Worm (Caenorhabditis elegans): ENCODE measurements around the gene sec-15.

Gene sec-15

DNA sequence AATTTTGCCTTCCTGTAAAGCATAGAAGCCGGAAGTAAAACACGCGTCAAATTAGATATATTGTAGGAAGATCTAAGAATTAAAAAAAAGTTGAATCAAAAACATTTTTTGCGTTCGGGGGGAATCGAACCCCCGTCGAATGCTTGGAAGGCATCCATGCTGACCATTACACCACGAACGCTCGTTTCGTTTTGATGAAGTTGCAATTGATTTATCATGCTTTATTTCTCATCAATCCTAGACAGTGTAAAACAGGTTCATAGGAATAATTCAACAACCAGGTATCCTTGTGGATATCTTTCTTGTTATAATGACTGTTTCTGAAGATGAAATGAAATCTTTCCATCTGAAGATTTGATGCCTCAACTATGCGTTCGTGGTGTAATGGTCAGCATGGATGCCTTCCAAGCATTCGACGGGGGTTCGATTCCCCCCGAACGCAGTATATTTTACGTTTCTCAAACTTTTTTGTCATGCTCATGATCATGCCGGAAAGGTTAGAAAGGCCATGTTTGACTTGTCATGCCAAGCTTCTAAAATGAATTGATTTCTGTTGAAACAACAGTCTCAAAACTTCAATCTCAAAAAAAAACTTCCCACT is 15.6 kb downstream of the sec-15 start (continued):
- TF ChIP-seq unc-130 (GFP tag; optimal IDR thresholded peaks at IDR 0.05) (peak; percentile 27), gei-8 (GFP tag; optimal IDR thresholded peaks at IDR 0.05) (no peak), ZK337.2 (GFP tag; IDR thresholded peaks at IDR 0.05) (no peak), hlh-30 (tag; optimal IDR thresholded peaks at IDR 0.05; ENCODE audit: insufficient read depth) (peak; percentile 24), dve-1 (tag; optimal IDR thresholded peaks at IDR 0.05; ENCODE audit: insufficient read depth) (no peak), Y105C5A.15 (GFP tag; IDR thresholded peaks at IDR 0.05) (0 out of 2 replicates have a peak, but pooled peaks have one; percentile 67), nhr-111 (GFP tag; optimal IDR thresholded peaks at IDR 0.05) (no peak), egl-43 (GFP tag; IDR thresholded peaks at IDR 0.05) (peak; percentile 72), vab-7 (GFP tag; IDR thresholded peaks at IDR 0.05) (peak; percentile 25; the same call in 1 of the 2 replicates), tra-1 (GFP tag; IDR thresholded peaks at IDR 0.05) (0 out of 2 replicates have a peak, but pooled peaks have one; percentile 30), T20F7.1 (GFP tag; optimal IDR thresholded peaks at IDR 0.05) (no peak), nhr-237 (tag; optimal IDR thresholded peaks at IDR 0.05) (no peak), zag-1 (tag; optimal IDR thresholded peaks at IDR 0.05) (no peak), ama-1 (optimal IDR thresholded peaks at IDR 0.05) (no peak), F37D6.2 (tag; optimal IDR thresholded peaks at IDR 0.05) (no peak), nhr-42 (GFP tag; IDR thresholded peaks at IDR 0.05) (no peak), ces-1 (GFP tag; optimal IDR thresholded peaks at IDR 0.05) (no peak), madf-9 (GFP tag; conservative IDR thresholded peaks at IDR 0.05) (0 out of 2 replicates have a peak, but pooled peaks have one; percentile 49), lin-1 (GFP tag; IDR thresholded peaks at IDR 0.05) (peak; percentile 53; the same call in 1 of the 2 replicates), spr-1 (tag; optimal IDR thresholded peaks at IDR 0.05) (peak; percentile 4), nhr-102 (tag; optimal IDR thresholded peaks at IDR 0.05) (peak; percentile 28), sdz-12 (GFP tag; optimal IDR thresholded peaks at IDR 0.05) (no peak), jun-1 (tag; optimal IDR thresholded peaks at IDR 0.05) (no peak), mdl-1 (tag; optimal IDR thresholded peaks at IDR 0.05) (peak in 1 of 2 experiments; percentile 19), ceh-44 (GFP tag; IDR thresholded peaks at IDR 0.05) (no peak), ztf-7 (tag; optimal IDR thresholded peaks at IDR 0.05) (no peak), lin-13 (GFP tag; optimal IDR thresholded peaks at IDR 0.05) (no peak), unc-39 (tag; optimal IDR thresholded peaks at IDR 0.05) (no peak), T26A8.4 (GFP tag; IDR thresholded peaks at IDR 0.05) (0 out of 2 replicates have a peak, but pooled peaks have one; percentile 50), ztf-11 (tag; optimal IDR thresholded peaks at IDR 0.05) (no peak), mes-2 (tag; optimal IDR thresholded peaks at IDR 0.05; ENCODE audit: poor library complexity, severe bottlenecking) (peak; percentile 41), mxl-2 (GFP tag; conservative IDR thresholded peaks at IDR 0.05) (no peak), nhr-48 (tag; optimal IDR thresholded peaks at IDR 0.05) (peak; percentile 28), ceh-28 (tag; optimal IDR thresholded peaks at IDR 0.05) (no peak), set-16 (GFP tag; IDR thresholded peaks at IDR 0.05) (no peak), ceh-82 (tag; optimal IDR thresholded peaks at IDR 0.05) (no peak), Y5F2A.4 (GFP tag; optimal IDR thresholded peaks at IDR 0.05) (no peak), dmd-6 (GFP tag; IDR thresholded peaks at IDR 0.05) (peak; percentile 40; the same call in 1 of the 2 replicates), madf-5 (GFP tag; IDR thresholded peaks at IDR 0.05) (0 out of 4 replicates have a peak, but pooled peaks of 1 of the 2 experiments have one; percentile 12), pha-4 (GFP tag; IDR thresholded peaks at IDR 0.05) (peak; percentile 70; the same call in 1 of the 2 replicates), pha-4 (tag; optimal IDR thresholded peaks at IDR 0.05) (no peak)

ce11 chrX:8818438-8818837 is 17.1 kb downstream of the sec-15 start:
- peak; percentile 46; the same call in 1 of the 2 replicates for TF ChIP-seq snpc-1.2 (GFP tag; IDR thresholded peaks at IDR 0.05)
- peak; percentile 69; the same call in 1 of the 2 replicates for TF ChIP-seq F26F4.8 (GFP tag; conservative IDR thresholded peaks at IDR 0.05)
- peak; percentile 12 for TF ChIP-seq mes-2 (tag; optimal IDR thresholded peaks at IDR 0.05; ENCODE audit: poor library complexity, severe bottlenecking)
- 0 out of 2 replicates have a peak, but pooled peaks have one; percentile 27 for TF ChIP-seq dmd-9 (GFP tag; IDR thresholded peaks at IDR 0.05)
- TF ChIP-seq lim-7 (GFP tag; IDR thresholded peaks at IDR 0.05): peak; percentile 57; the same call in 1 of the 2 replicates
- peak; percentile 26; the same call in 1 of the 2 replicates for TF ChIP-seq hmg-1.1 (GFP tag; IDR thresholded peaks at IDR 0.05)
- peak; percentile 32; the same call in 1 of the 2 replicates for TF ChIP-seq ctbp-1 (GFP tag; IDR thresholded peaks at IDR 0.05)
- TF ChIP-seq madf-5 (GFP tag; IDR thresholded peaks at IDR 0.05): peak; percentile 36 to 58; a peak in 1 of 4 replicates
- TF ChIP-seq mxl-2 (GFP tag; conservative IDR thresholded peaks at IDR 0.05): 0 out of 2 replicates have a peak, but pooled peaks have one; percentile 26
- peak; percentile 53; the same call in 1 of the 2 replicates for TF ChIP-seq dmd-8 (GFP tag; IDR thresholded peaks at IDR 0.05)
- TF ChIP-seq lin-38 (GFP tag; IDR thresholded peaks at IDR 0.05): peak; percentile 55
- TF ChIP-seq arid-1 (GFP tag; conservative IDR thresholded peaks at IDR 0.05): 0 out of 2 replicates have a peak, but pooled peaks have one; percentile 12
- TF ChIP-seq lin-1 (GFP tag; IDR thresholded peaks at IDR 0.05): 0 out of 2 replicates have a peak, but pooled peaks have one; percentile 9
